Worm (Caenorhabditis elegans): ENCODE results near the gene F16H6.4.

Gene F16H6.4

DNA sequence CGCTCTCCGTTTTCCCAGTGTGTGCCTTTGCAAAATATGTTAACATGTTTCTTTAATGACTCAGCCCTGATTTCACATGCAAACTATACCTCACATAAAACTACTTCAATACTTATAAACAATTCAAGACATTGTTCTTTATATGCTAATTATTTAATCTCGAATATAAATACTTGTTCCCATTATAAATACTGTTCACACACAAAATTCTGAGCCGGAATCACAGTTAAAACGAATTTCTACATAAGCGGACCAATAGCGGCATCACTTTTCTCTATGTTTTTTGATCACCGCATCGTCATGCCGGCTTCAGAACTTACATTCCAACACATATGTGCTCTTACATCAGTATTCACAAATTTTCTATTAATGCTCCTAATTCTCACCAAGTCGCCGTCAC, 56.0 kb downstream of the F16H6.4 start, which contains the start of gene R10E8.5:
R10E8.5 (plus strand) TSS at position 301 of the 400 bp plus-strand sequence.
- TF ChIP-seq F26F4.8 (GFP tag; conservative IDR thresholded peaks at IDR 0.05), result no peak
- TF ChIP-seq skn-1 (tag; optimal IDR thresholded peaks at IDR 0.05), result no peak
- no peak for TF ChIP-seq dpl-1 (GFP tag; optimal IDR thresholded peaks at IDR 0.05)
- TF ChIP-seq ztf-7 (tag; optimal IDR thresholded peaks at IDR 0.05), result no peak
- TF ChIP-seq aha-1 (tag), result no peak
